Worm (Caenorhabditis elegans): Measurements from ENCODE around the gene W03B1.5.
"Not testable (repeated sequence)": the region's sequence is repeated elsewhere in the genome, so short reads cannot be mapped to it uniquely, and the experiment has no call there.

Gene W03B1.5

DNA sequence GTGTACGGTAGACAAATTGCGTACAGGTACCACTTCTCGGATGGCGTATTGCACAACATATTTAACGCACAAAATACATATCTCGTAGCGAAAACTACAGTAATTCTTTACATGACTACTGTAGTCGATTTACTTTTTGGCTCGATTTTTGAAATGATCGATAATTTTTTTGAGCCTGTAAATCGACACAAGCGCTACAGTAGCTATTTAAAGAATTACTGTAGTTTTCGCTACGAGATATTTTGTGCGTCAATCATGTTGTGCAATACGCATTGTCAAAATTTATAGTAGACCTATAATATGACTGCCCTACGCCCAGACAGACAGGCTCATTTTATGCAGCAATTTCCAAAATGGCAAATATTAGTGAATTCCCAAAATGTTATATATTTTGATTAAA, at the start of gene W03B1.5:
TSS of gene W03B1.5 (plus strand) at position 301 of the 400 bp plus-strand sequence.
- TF ChIP-seq mxl-1 (tag; optimal IDR thresholded peaks at IDR 0.05); unc-62 (GFP tag; optimal IDR thresholded peaks at IDR 0.05); snpc-3.4 (tag; optimal IDR thresholded peaks at IDR 0.05): not testable (repeated sequence)

DNA sequence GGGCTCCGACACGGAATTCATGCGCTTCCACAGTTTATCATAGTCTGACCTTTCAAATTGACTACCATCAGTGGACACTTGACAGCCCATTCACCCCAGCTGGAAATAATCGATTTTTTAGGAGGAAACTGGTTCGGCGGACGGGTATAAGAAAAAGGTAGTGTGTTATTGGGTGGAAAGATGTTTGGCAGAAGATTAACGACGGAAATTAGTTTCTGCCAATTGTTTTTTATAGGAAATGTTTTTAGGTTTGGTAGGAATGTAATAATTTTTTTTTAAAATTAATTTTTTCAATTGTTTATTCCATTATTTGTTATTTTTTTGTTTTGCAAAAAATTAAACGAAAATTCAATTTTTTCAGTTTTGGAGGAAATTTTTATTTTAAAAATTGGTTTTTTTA, 49.3 kb upstream of the W03B1.5 start, which contains the start of gene F15E6.9:
TSS of gene F15E6.9 (minus strand) at position 101 of the 400 bp plus-strand sequence.
- no peak for TF ChIP-seq F10E7.11 (tag; optimal IDR thresholded peaks at IDR 0.05)
- no peak for TF ChIP-seq hmg-1.2 (GFP tag; IDR thresholded peaks at IDR 0.05)
- no peak for TF ChIP-seq F37B4.10 (GFP tag; IDR thresholded peaks at IDR 0.05)
- TF ChIP-seq nfya-2 (GFP tag; IDR thresholded peaks at IDR 0.05) = no peak
- no peak for TF ChIP-seq hrde-1 (tag; optimal IDR thresholded peaks at IDR 0.05; ENCODE audit: borderline replicate concordance)
- TF ChIP-seq ceh-91 (GFP tag; IDR thresholded peaks at IDR 0.05) = no peak
- TF ChIP-seq somi-1 (GFP tag; optimal IDR thresholded peaks at IDR 0.05) = no peak
- TF ChIP-seq lin-40 (tag; optimal IDR thresholded peaks at IDR 0.05) = no peak
- no peak for TF ChIP-seq die-1 (tag; optimal IDR thresholded peaks at IDR 0.05)

ce11 chrIV:4299994-4300393, 48.3 kb upstream of the W03B1.5 start:
- TF ChIP-seq ztf-18 (tag; optimal IDR thresholded peaks at IDR 0.05) = no peak
- TF ChIP-seq Y53F4B.3 (GFP tag; IDR thresholded peaks at IDR 0.05) = no peak
- TF ChIP-seq F37B4.10 (GFP tag; IDR thresholded peaks at IDR 0.05) = no peak
- no peak for TF ChIP-seq atf-7 (tag; optimal IDR thresholded peaks at IDR 0.05)
- TF ChIP-seq egl-44 (GFP tag; IDR thresholded peaks at IDR 0.05) = no peak
- no peak for TF ChIP-seq hrde-1 (tag; optimal IDR thresholded peaks at IDR 0.05; ENCODE audit: borderline replicate concordance)

DNA sequence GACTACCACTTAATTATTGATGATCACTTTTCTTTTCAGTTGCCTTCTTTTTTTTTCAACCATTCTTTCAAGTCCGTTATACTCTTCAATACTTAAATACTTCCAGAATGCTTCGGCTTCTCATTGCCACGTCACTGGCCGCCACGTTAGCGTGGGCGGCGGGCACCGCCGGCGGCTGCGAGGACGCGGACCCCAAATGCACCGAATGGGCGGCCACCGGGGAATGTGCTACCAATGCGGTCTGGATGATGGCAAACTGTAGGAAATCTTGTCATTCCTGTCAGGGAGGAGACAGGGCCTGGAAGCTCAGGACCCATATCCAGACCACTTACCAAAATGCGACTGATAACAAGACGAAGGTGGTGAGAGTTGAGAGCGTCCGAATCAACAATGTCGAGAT, 47.0 kb upstream of the W03B1.5 start, which contains the start of gene lgc-22:
TSS of gene lgc-22 (plus strand) at position 105 of the 400 bp plus-strand sequence.
- no peak for TF ChIP-seq aptf-2 (GFP tag; conservative IDR thresholded peaks at IDR 0.05)
- no peak for TF ChIP-seq madf-8 (GFP tag; conservative IDR thresholded peaks at IDR 0.05)
- TF ChIP-seq mel-28 (tag; optimal IDR thresholded peaks at IDR 0.05; ENCODE audit: borderline replicate concordance) = no peak
- TF ChIP-seq tbp1 (GFP tag; optimal IDR thresholded peaks at IDR 0.05) = no peak
- peak; percentile 47; the same call in 1 of the 2 replicates for TF ChIP-seq egrh-3 (GFP tag; IDR thresholded peaks at IDR 0.05)
- 0 out of 2 replicates have a peak, but pooled peaks have one; percentile 30 for TF ChIP-seq nfyb-1 (GFP tag; IDR thresholded peaks at IDR 0.05)
- no peak for TF ChIP-seq nhr-179 (tag; optimal IDR thresholded peaks at IDR 0.05)
- no peak for TF ChIP-seq mcd-1 (GFP tag; IDR thresholded peaks at IDR 0.05)
- no peak for TF ChIP-seq dpff-1 (tag; optimal IDR thresholded peaks at IDR 0.05)
- TF ChIP-seq dox-1 (GFP tag; IDR thresholded peaks at IDR 0.05) = peak; percentile 28; the same call in 1 of the 2 replicates
- TF ChIP-seq zfh-2 (GFP tag; conservative IDR thresholded peaks at IDR 0.05) = peak; percentile 87

DNA sequence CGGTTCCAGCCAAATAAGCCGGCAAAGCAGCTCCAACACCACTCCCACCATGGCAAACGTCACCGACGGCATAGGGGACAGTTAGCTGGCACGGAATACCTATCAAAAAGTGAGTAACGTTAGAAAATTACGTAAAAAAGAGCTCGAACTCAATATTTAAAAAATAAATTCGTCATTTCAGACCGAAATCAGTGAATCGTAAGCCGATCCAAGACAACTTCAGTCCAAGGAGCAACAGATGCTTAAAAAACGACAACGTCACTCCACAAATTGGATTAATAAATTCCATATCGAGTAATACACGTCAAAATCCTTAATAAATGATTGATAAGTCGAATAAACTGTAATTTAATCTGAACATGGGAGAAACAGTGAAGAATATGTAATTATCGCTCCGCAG, 41.9 kb upstream of the W03B1.5 start:
- TF ChIP-seq repo-1 (tag; optimal IDR thresholded peaks at IDR 0.05) (no peak), F57A8.1 (GFP tag; optimal IDR thresholded peaks at IDR 0.05) (no peak), K11D2.4 (GFP tag; IDR thresholded peaks at IDR 0.05) (no peak), hmg-20 (GFP tag; IDR thresholded peaks at IDR 0.05) (no peak)
